Fruit fly (Drosophila melanogaster) whole organism, embryonic: Measurements from ENCODE around the gene Ask1.
A peak's percentile ranks its signal among the peaks of the same experiment; 100 is the strongest.

Source experiments
- ATbp ChIP-seq: fragments of 200-800 bp; sonication (Bioruptor generic); optimal IDR thresholded peaks from 2 replicates; lab custom pipeline; 2017; ENCODE audit warnings: missing biosample characterization, mild to moderate bottlenecking, missing genetic modification characterization, missing genetic modification reagents
- Antp ChIP-seq: fragments of 200-800 bp; sonication (Bioruptor generic); optimal IDR thresholded peaks from 3 replicates; lab custom pipeline; 2016; ENCODE audit warnings: missing biosample characterization, missing genetic modification characterization
- Atf-2 ChIP-seq: fragments of 200-800 bp; sonication (Bioruptor generic); optimal IDR thresholded peaks from 2 replicates; lab custom pipeline; 2016; ENCODE audit warnings: missing biosample characterization, missing genetic modification characterization
- CG10565 ChIP-seq: fragments of 200-800 bp; sonication (Bioruptor generic); optimal IDR thresholded peaks from 3 replicates; lab custom pipeline; 2016; ENCODE audit warnings: missing biosample characterization, mild to moderate bottlenecking, missing genetic modification characterization
- CG10654 ChIP-seq: fragments of 200-800 bp; sonication (Bioruptor generic); optimal IDR thresholded peaks from 2 replicates; lab custom pipeline; 2016; ENCODE audit warnings: missing biosample characterization, missing genetic modification characterization
- CG10959 ChIP-seq: fragments of 200-800 bp; sonication (Bioruptor generic); IDR thresholded peaks from 2 replicates; pipeline ENCODE4 v1.3.6; 2022; ENCODE audit warnings: missing biosample characterization, missing genetic modification characterization
- CG11504 ChIP-seq: fragments of 200-800 bp; sonication (Bioruptor generic); optimal IDR thresholded peaks from 3 replicates; lab custom pipeline; 2019; ENCODE audit warnings: missing biosample characterization, mild to moderate bottlenecking, missing genetic modification characterization, moderate library complexity
- CG11695 ChIP-seq: fragments of 200-800 bp; sonication (Bioruptor generic); IDR thresholded peaks from 3 replicates; pipeline ENCODE4 v1.3.6; 2022; ENCODE audit warnings: missing biosample characterization, missing genetic modification characterization
- CG12769 ChIP-seq: fragments of 200-800 bp; sonication (Bioruptor generic); optimal IDR thresholded peaks from 2 replicates; lab custom pipeline; 2019; ENCODE audit warnings: missing biosample characterization, mild to moderate bottlenecking, missing genetic modification characterization, moderate library complexity
- CG13424 ChIP-seq: fragments of 200-800 bp; sonication (Bioruptor generic); optimal IDR thresholded peaks from 2 replicates; lab custom pipeline; 2019; ENCODE audit warnings: missing biosample characterization, mild to moderate bottlenecking, missing genetic modification characterization, moderate library complexity
- CG13624 ChIP-seq: fragments of 200-800 bp; sonication (Bioruptor generic); optimal IDR thresholded peaks from 2 replicates; lab custom pipeline; 2016; ENCODE audit warnings: missing biosample characterization, missing genetic modification characterization
- CG14050 ChIP-seq: fragments of 200-800 bp; sonication (Bioruptor generic); IDR thresholded peaks from 3 replicates; pipeline ENCODE4 v1.3.6; 2022; ENCODE audit warnings: missing biosample characterization, missing genetic modification characterization
- CG14710 ChIP-seq: fragments of 200-800 bp; sonication (Bioruptor generic); optimal IDR thresholded peaks from 3 replicates; lab custom pipeline; 2019; ENCODE audit warnings: missing biosample characterization, mild to moderate bottlenecking, missing genetic modification characterization, moderate library complexity
- CG15601 ChIP-seq: fragments of 200-800 bp; sonication (Bioruptor generic); optimal IDR thresholded peaks from 3 replicates; lab custom pipeline; 2019; ENCODE audit warnings: missing biosample characterization, mild to moderate bottlenecking, missing genetic modification characterization, moderate library complexity
- CG18619 ChIP-seq: fragments of 200-800 bp; sonication (Bioruptor generic); optimal IDR thresholded peaks from 3 replicates; lab custom pipeline; 2017; ENCODE audit warnings: missing biosample characterization, mild to moderate bottlenecking, missing genetic modification characterization
- CG3407 ChIP-seq: fragments of 200-800 bp; sonication (Bioruptor generic); optimal IDR thresholded peaks from 2 replicates; lab custom pipeline; 2018; ENCODE audit warnings: missing biosample characterization, mild to moderate bottlenecking, missing genetic modification characterization
- CG4328 ChIP-seq: fragments of 200-800 bp; sonication (Bioruptor generic); optimal IDR thresholded peaks from 3 replicates; lab custom pipeline; 2017; ENCODE audit warnings: missing biosample characterization, missing genetic modification reagents, missing genetic modification characterization
- CG5245 ChIP-seq: fragments of 200-800 bp; sonication (Bioruptor generic); optimal IDR thresholded peaks from 3 replicates; lab custom pipeline; 2016; ENCODE audit warnings: missing biosample characterization, missing genetic modification characterization
- CG6272 ChIP-seq: fragments of 200-800 bp; sonication (Bioruptor generic); IDR thresholded peaks from 2 replicates; pipeline ENCODE4 v1.3.6; 2022; ENCODE audit warnings: missing biosample characterization, missing genetic modification characterization
- CG7372 ChIP-seq: fragments of 200-800 bp; sonication (Bioruptor generic); IDR thresholded peaks from 2 replicates; pipeline ENCODE4 v1.3.6; 2022; ENCODE audit warnings: missing biosample characterization, missing genetic modification characterization
- CG8765 ChIP-seq: fragments of 200-800 bp; sonication (Bioruptor generic); IDR thresholded peaks from 2 replicates; pipeline ENCODE4 v1.3.6; 2022; ENCODE audit warnings: missing biosample characterization, missing genetic modification characterization
- Eip74EF ChIP-seq, 2 experiments: fragments of 200-800 bp in 1 of 2; fragments of >200 bp in 1 of 2; sonication (Bioruptor generic) in 1 of 2; optimal IDR thresholded peaks; 2 replicates each; lab custom pipeline; 2017 to 2019; ENCODE audit warnings: missing biosample characterization in 2 of 2, missing genetic modification characterization in 2 of 2, mild to moderate bottlenecking in 1 of 2, moderate library complexity in 1 of 2
- HLHmδ ChIP-seq: fragments of 200-800 bp; sonication (Bioruptor generic); optimal IDR thresholded peaks from 2 replicates; lab custom pipeline; 2018; ENCODE audit warnings: missing biosample characterization, mild to moderate bottlenecking, missing genetic modification characterization, moderate library complexity
- Meics ChIP-seq: fragments of 200-800 bp; sonication (Bioruptor generic); optimal IDR thresholded peaks from 2 replicates; lab custom pipeline; 2017; ENCODE audit warnings: missing biosample characterization, mild to moderate bottlenecking, missing genetic modification characterization
- Optix ChIP-seq: fragments of 200-800 bp; sonication (Bioruptor generic); IDR thresholded peaks from 3 replicates; pipeline ENCODE4 v1.3.6; 2022; ENCODE audit warnings: missing biosample characterization, missing genetic modification characterization
- Six4 ChIP-seq: fragments of 200-800 bp; sonication (Bioruptor generic); optimal IDR thresholded peaks from 2 replicates; lab custom pipeline; 2016; ENCODE audit warnings: missing biosample characterization, missing genetic modification characterization
- Taf1 ChIP-seq: fragments of 200-800 bp; sonication (Bioruptor generic); IDR thresholded peaks from 2 replicates; pipeline ENCODE4 v1.3.6; 2022; ENCODE audit warnings: missing biosample characterization, missing genetic modification characterization
- az2 ChIP-seq: fragments of 200-800 bp; sonication (Bioruptor generic); optimal IDR thresholded peaks from 3 replicates; lab custom pipeline; 2016; ENCODE audit warnings: missing biosample characterization, missing genetic modification characterization
- bsh ChIP-seq, 2 experiments: fragments of 200-800 bp; sonication (Bioruptor generic); optimal IDR thresholded peaks; 2 replicates each; lab custom pipeline; 2017 to 2018; ENCODE audit warnings: mild to moderate bottlenecking in 2 of 2, missing biosample characterization in 2 of 2, missing genetic modification characterization in 2 of 2, moderate library complexity in 1 of 2
- cg ChIP-seq: fragments of 200-800 bp; sonication (Bioruptor generic); optimal IDR thresholded peaks from 3 replicates; lab custom pipeline; 2019; ENCODE audit warnings: missing biosample characterization, mild to moderate bottlenecking, missing genetic modification characterization, moderate library complexity
- ci ChIP-seq: fragments of 200-800 bp; sonication (Bioruptor generic); IDR thresholded peaks from 3 replicates; pipeline ENCODE4 v1.3.6; 2022; ENCODE audit warnings: missing biosample characterization, missing genetic modification characterization
- croc ChIP-seq: fragments of 200-800 bp; sonication (Bioruptor generic); conservative IDR thresholded peaks from 3 replicates; pipeline ENCODE4 v1.3.6; 2022; ENCODE audit warnings: missing biosample characterization, missing genetic modification characterization
- da ChIP-seq: fragments of 200-800 bp; sonication (Bioruptor generic); optimal IDR thresholded peaks from 2 replicates; lab custom pipeline; 2016; ENCODE audit warnings: missing biosample characterization, missing genetic modification characterization
- fd3F ChIP-seq: fragments of 200-800 bp; sonication (Bioruptor generic); optimal IDR thresholded peaks from 2 replicates; lab custom pipeline; 2018; ENCODE audit warnings: missing biosample characterization, mild to moderate bottlenecking, missing genetic modification characterization, moderate library complexity
- hbn ChIP-seq: fragments of 200-800 bp; sonication (Bioruptor generic); IDR thresholded peaks from 2 replicates; pipeline ENCODE4 v1.3.6; 2022; ENCODE audit warnings: missing biosample characterization, missing genetic modification characterization; ENCODE audit not compliant: partially characterized antibody
- jigr1 ChIP-seq: fragments of 200-800 bp; sonication (Bioruptor generic); IDR thresholded peaks from 3 replicates; pipeline ENCODE4 v1.3.6; 2022; ENCODE audit warnings: missing biosample characterization, missing genetic modification characterization
- kni ChIP-seq: fragments of 200-800 bp; sonication (Bioruptor generic); optimal IDR thresholded peaks from 3 replicates; lab custom pipeline; 2017; ENCODE audit warnings: mild to moderate bottlenecking, missing biosample characterization, missing genetic modification reagents, missing genetic modification characterization
- lbe ChIP-seq: fragments of 200-800 bp; sonication (Bioruptor generic); optimal IDR thresholded peaks from 2 replicates; lab custom pipeline; 2016; ENCODE audit warnings: missing biosample characterization, mild to moderate bottlenecking, missing genetic modification characterization
- lmd ChIP-seq: fragments of 200-800 bp; sonication (Bioruptor generic); IDR thresholded peaks from 2 replicates; pipeline ENCODE4 v1.3.6; 2022; ENCODE audit warnings: missing biosample characterization, missing genetic modification characterization
- lov ChIP-seq, 2 experiments: fragments of 200-800 bp in 1 of 2; fragments of >200 bp in 1 of 2; sonication (Bioruptor generic) in 1 of 2; IDR thresholded peaks in 1 of 2; optimal IDR thresholded peaks in 1 of 2; 2 replicates in 1 of 2; 3 replicates in 1 of 2; pipeline versions ENCODE4 v1.3.6 to Lab custom; 2017 to 2022; ENCODE audit warnings: missing biosample characterization in 1 of 2, missing genetic modification characterization in 1 of 2
- mirr ChIP-seq: fragments of 200-800 bp; sonication (Bioruptor generic); optimal IDR thresholded peaks from 3 replicates; lab custom pipeline; 2018; ENCODE audit warnings: missing biosample characterization, mild to moderate bottlenecking, missing genetic modification characterization
- nerfin-2 ChIP-seq: fragments of 200-800 bp; sonication (Bioruptor generic); IDR thresholded peaks from 2 replicates; pipeline ENCODE4 v1.3.6; 2022; ENCODE audit warnings: missing biosample characterization, missing genetic modification characterization; ENCODE audit not compliant: partially characterized antibody
- org-1 ChIP-seq: fragments of 200-800 bp; sonication (Bioruptor generic); optimal IDR thresholded peaks from 2 replicates; lab custom pipeline; 2017; ENCODE audit warnings: missing biosample characterization, missing genetic modification characterization
- prd ChIP-seq, 3 experiments: fragments of >200 bp in 2 of 3; fragments of 200-800 bp in 1 of 3; sonication (Bioruptor generic) in 1 of 3; optimal IDR thresholded peaks in 2 of 3; IDR thresholded peaks in 1 of 3; 2 replicates in 2 of 3; 3 replicates in 1 of 3; pipeline versions ENCODE4 v1.3.6 to Lab custom; 2017 to 2022; ENCODE audit warnings: missing biosample characterization in 1 of 3, missing genetic modification characterization in 1 of 3
- run ChIP-seq: fragments of 200-800 bp; sonication (Bioruptor generic); optimal IDR thresholded peaks from 3 replicates; lab custom pipeline; 2018; ENCODE audit warnings: missing biosample characterization, mild to moderate bottlenecking, missing genetic modification characterization
- scrt ChIP-seq: fragments of 200-800 bp; sonication (Bioruptor generic); optimal IDR thresholded peaks from 2 replicates; lab custom pipeline; 2018; ENCODE audit warnings: missing biosample characterization, mild to moderate bottlenecking, missing genetic modification characterization, moderate library complexity
- tna ChIP-seq: fragments of 200-800 bp; sonication (Bioruptor generic); IDR thresholded peaks from 2 replicates; pipeline ENCODE4 v1.3.6; 2022; ENCODE audit warnings: missing biosample characterization, missing genetic modification characterization; ENCODE audit not compliant: partially characterized antibody

Gene Ask1

DNA sequence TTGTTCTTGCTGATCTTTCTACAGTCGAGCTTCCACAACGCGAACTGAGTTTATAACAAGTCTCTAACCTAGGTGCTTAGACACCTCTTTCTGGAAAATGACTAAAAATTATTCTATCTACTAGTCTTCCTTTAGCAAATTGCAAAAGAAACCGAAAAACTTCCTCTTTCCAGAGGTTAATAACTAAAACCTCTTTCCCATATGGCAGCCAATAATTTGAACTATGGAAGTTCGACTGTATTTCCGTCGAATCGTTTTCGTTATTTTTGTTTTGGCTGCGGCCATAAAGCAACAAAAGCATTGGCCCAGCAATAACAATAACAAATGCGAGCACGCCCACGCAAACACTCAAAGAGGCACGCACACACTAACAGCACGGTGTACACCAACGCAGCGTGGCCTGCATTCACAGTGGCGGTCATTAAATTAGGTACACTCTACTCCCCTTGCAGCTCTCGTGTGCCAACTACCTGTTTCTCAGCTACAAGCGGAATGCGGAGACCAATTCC is 966 bp downstream of the Ask1 start (continued):
- TF ChIP-seq Antp (GFP tag; lab: Kevin White, UChicago) (no peak), Six4 (GFP tag; lab: Kevin White, UChicago) (no peak), CG18619 (GFP tag; lab: Kevin White, UChicago) (peak; percentile 57), scrt (GFP tag; lab: Kevin White, UChicago) (peak; percentile 58), fd3F (GFP tag; lab: Kevin White, UChicago) (peak; percentile 46), az2 (GFP tag; lab: Kevin White, UChicago) (peak; percentile 27), CG4328 (GFP tag; lab: Kevin White, UChicago) (peak; percentile 74), run (tag; lab: Kevin White, UChicago) (peak; percentile 20), org-1 (GFP tag; lab: Kevin White, UChicago) (peak; percentile 11), mirr (GFP tag; lab: Kevin White, UChicago) (peak; percentile 46), CG13424 (tag; lab: Kevin White, UChicago) (peak; percentile 66), CG7372 (GFP tag; lab: Robert Waterston, UW) (peak; percentile 55; the same call in 1 of the 2 replicates), Optix (0 out of 3 replicates have a peak, but pooled peaks have one; percentile 26), CG10959 (no peak), hbn (GFP tag; lab: Robert Waterston, UW) (no peak), CG14710 (tag; lab: Kevin White, UChicago) (peak; percentile 28), HLHmδ (GFP tag; lab: Kevin White, UChicago) (peak; percentile 31), CG15601 (peak; percentile 56), croc (no peak; the same call in 2 of the 3 replicates), prd (optimal IDR thresholded peaks at IDR 0.05; lab: Kevin White, UChicago) (no peak), prd (GFP tag; IDR thresholded peaks at IDR 0.05; lab: Robert Waterston, UW) (peak; percentile 20; the same call in 1 of the 3 replicates), CG13624 (peak; percentile 46), CG11504 (tag; lab: Kevin White, UChicago) (peak; percentile 71), Meics (GFP tag; lab: Kevin White, UChicago) (peak; percentile 67), Taf1 (GFP tag; lab: Robert Waterston, UW) (no peak), da (no peak), CG6272 (GFP tag; lab: Robert Waterston, UW) (no peak), lmd (GFP tag; lab: Robert Waterston, UW) (0 out of 2 replicates have a peak, but pooled peaks have one; percentile 15), Atf-2 (GFP tag; lab: Kevin White, UChicago) (no peak), CG5245 (GFP tag; lab: Kevin White, UChicago) (no peak), cg (peak; percentile 85), lbe (GFP tag; lab: Kevin White, UChicago) (peak; percentile 47), CG8765 (GFP tag; lab: Robert Waterston, UW) (no peak), CG14050 (GFP tag; lab: Robert Waterston, UW) (peak; percentile 44; the same call in 2 of the 3 replicates), CG11695 (GFP tag; lab: Robert Waterston, UW) (peak; percentile 52; the same call in 1 of the 3 replicates), CG10654 (GFP tag; lab: Kevin White, UChicago) (peak; percentile 20), jigr1 (GFP tag; lab: Robert Waterston, UW) (no peak), bsh (GFP tag; optimal IDR thresholded peaks at IDR 0.05; lab: Kevin White, UChicago) (peak in 1 of 2 experiments; percentile 59), CG10565 (GFP tag; lab: Kevin White, UChicago) (no peak), ci (GFP tag; lab: Robert Waterston, UW) (0 out of 3 replicates have a peak, but pooled peaks have one; percentile 29), kni (GFP tag; lab: Kevin White, UChicago) (peak; percentile 65), CG12769 (tag; lab: Kevin White, UChicago) (peak; percentile 28), nerfin-2 (GFP tag; lab: Robert Waterston, UW) (no peak), Eip74EF (GFP tag; optimal IDR thresholded peaks at IDR 0.05; lab: Kevin White, UChicago) (peak in 1 of 2 experiments; percentile 71), CG3407 (GFP tag; lab: Kevin White, UChicago) (peak; percentile 17), lov (optimal IDR thresholded peaks at IDR 0.05; lab: Kevin White, UChicago) (no peak), lov (GFP tag; IDR thresholded peaks at IDR 0.05; lab: Robert Waterston, UW) (0 out of 3 replicates have a peak, but pooled peaks have one; percentile 55), ATbp (GFP tag; lab: Kevin White, UChicago) (peak; percentile 54), tna (GFP tag; lab: Robert Waterston, UW) (no peak)
